Fruit fly (Drosophila melanogaster): ENCODE results near the gene croc.

croc gene

DNA sequence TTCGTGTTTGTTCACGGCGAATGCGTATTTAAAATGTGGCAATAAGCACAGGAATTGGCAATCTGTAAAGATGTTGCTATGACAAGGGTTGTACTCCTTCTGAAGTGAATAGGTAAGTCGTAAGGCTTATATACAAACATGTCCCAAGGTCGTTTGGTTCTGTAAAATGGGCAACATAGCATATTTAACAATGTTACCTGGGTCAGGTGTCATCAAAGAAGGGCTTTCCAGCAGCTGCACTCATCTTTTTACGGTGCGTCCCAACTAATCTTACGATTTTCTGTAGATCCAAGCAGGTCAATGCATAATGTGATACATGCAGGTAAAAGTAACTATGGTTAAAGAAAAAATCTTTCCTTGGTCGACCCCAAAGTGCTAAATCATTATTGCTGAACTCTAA is 14.2 kb upstream of the croc start, which contains the start of gene Neu2:
Gene Neu2, minus strand, starts transcription at position 101 of the 400 bp plus-strand sequence.
- TF ChIP-seq Neu2 (GFP tag; optimal IDR thresholded peaks at IDR 0.05; ENCODE audit: borderline replicate concordance) (peak; percentile 9), cg (GFP tag; optimal IDR thresholded peaks at IDR 0.05) (no peak), wek (GFP tag; optimal IDR thresholded peaks at IDR 0.05) (no peak)

DNA sequence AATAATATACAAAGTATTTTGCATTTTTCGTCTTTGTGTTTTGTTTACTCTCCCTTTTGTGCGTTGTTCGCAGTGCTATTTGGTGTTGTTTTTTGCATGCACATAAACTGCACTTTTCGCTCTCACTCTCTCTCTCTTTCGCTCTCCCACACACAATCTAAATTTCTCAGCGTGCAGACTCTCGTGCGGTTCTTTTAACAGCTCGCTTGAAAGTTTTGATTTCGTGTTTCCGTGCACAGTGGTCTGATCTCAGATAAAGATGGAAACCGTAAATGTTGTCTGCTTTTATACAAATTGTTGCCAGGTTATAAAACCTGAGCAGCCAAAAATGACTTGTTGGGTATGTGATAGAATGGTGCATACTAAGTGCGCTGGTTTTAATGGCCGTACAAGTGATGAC is 9.1 kb upstream of the croc start:
- TF ChIP-seq Drgx (GFP tag; IDR thresholded peaks at IDR 0.05), result 0 out of 2 replicates have a peak, but pooled peaks have one; percentile 23
- peak; percentile 33; the same call in 1 of the 3 replicates for TF ChIP-seq row (GFP tag; IDR thresholded peaks at IDR 0.05)
- TF ChIP-seq CG6791 (GFP tag; IDR thresholded peaks at IDR 0.05; ENCODE audit: partially characterized antibody), result 0 out of 3 replicates have a peak, but pooled peaks have one; percentile 11
- TF ChIP-seq Ada2b (GFP tag; IDR thresholded peaks at IDR 0.05), result 0 out of 2 replicates have a peak, but pooled peaks have one; percentile 17

DNA sequence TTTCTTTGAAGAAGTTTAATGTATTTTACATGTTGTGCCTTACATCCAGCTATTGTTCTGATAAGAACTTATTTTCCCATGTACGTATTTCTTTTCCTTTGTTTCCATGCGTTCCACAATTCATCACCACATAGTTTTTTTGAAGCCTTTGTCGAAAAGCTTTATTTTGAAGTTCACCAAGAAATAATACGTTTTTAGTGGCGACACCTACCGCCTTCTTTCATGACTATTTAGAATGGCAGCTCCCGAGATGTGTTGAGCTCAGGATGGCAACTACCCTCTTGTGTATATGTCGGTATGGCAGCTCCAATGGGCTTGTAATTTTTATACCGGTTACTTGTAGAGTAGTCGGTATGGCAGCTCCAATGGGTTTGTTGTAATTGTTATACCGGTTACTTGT is 7.6 kb upstream of the croc start:
- peak; percentile 44 for TF ChIP-seq Hsf (GFP tag; optimal IDR thresholded peaks at IDR 0.05)
- TF ChIP-seq NC2β (GFP tag; optimal IDR thresholded peaks at IDR 0.05), result peak; percentile 29
- peak; percentile 83 for TF ChIP-seq Ets97D (GFP tag; optimal IDR thresholded peaks at IDR 0.05)
- TF ChIP-seq CG7928 (GFP tag; optimal IDR thresholded peaks at IDR 0.05), result no peak
- peak; percentile 8; the same call in 1 of the 2 replicates for TF ChIP-seq bbx (GFP tag; IDR thresholded peaks at IDR 0.05; ENCODE audit: partially characterized antibody)
- peak; percentile 26 for TF ChIP-seq Nf-YB (GFP tag; optimal IDR thresholded peaks at IDR 0.05)
- TF ChIP-seq CG18011 (GFP tag; optimal IDR thresholded peaks at IDR 0.05), result no peak
- TF ChIP-seq knrl (GFP tag; IDR thresholded peaks at IDR 0.05; ENCODE audit: partially characterized antibody), result peak; percentile 50; the same call in 1 of the 3 replicates
- no peak for TF ChIP-seq CG12071 (GFP tag; optimal IDR thresholded peaks at IDR 0.05)
- TF ChIP-seq Dad (GFP tag; optimal IDR thresholded peaks at IDR 0.05), result peak; percentile 34
- no peak for TF ChIP-seq Hey (tag; optimal IDR thresholded peaks at IDR 0.05)
- peak; percentile 71; the same call in 2 of the 3 replicates for TF ChIP-seq ci (GFP tag; IDR thresholded peaks at IDR 0.05)
- TF ChIP-seq dmrt99B (tag; optimal IDR thresholded peaks at IDR 0.05), result no peak
- peak; percentile 99 for TF ChIP-seq vvl (GFP tag; IDR thresholded peaks at IDR 0.05)
- TF ChIP-seq CG31365 (tag; optimal IDR thresholded peaks at IDR 0.05), result peak; percentile 68
- peak; percentile 36 for TF ChIP-seq ERR (GFP tag; optimal IDR thresholded peaks at IDR 0.05)
- peak; percentile 52; the same call in 1 of the 2 replicates for TF ChIP-seq Bgb (GFP tag; IDR thresholded peaks at IDR 0.05; ENCODE audit: partially characterized antibody)
- peak; percentile 26 for TF ChIP-seq BEAF-32 (GFP tag; optimal IDR thresholded peaks at IDR 0.05)
- no peak for TF ChIP-seq CG2889 (GFP tag; IDR thresholded peaks at IDR 0.05)
- peak; percentile 94 for TF ChIP-seq CG10431 (GFP tag; optimal IDR thresholded peaks at IDR 0.05)
- TF ChIP-seq pum (GFP tag; optimal IDR thresholded peaks at IDR 0.05), result peak; percentile 25
- TF ChIP-seq CG17912 (GFP tag; optimal IDR thresholded peaks at IDR 0.05), result peak; percentile 54
- peak; percentile 35 for TF ChIP-seq nmo (GFP tag; optimal IDR thresholded peaks at IDR 0.05)
- TF ChIP-seq CG10147 (GFP tag; optimal IDR thresholded peaks at IDR 0.05), result peak; percentile 38
- TF ChIP-seq sr (GFP tag; IDR thresholded peaks at IDR 0.05), result no peak
- no peak for TF ChIP-seq zf30C (GFP tag; optimal IDR thresholded peaks at IDR 0.05)
- peak; percentile 46 for TF ChIP-seq CG2120 (GFP tag; optimal IDR thresholded peaks at IDR 0.05)
- peak; percentile 13 for TF ChIP-seq CG10654 (GFP tag; optimal IDR thresholded peaks at IDR 0.05)
- peak; percentile 83; the same call in 1 of the 3 replicates for TF ChIP-seq CG2199 (GFP tag; IDR thresholded peaks at IDR 0.05)
- TF ChIP-seq insv (GFP tag; optimal IDR thresholded peaks at IDR 0.05), result peak; percentile 50 to 98
- TF ChIP-seq trem (tag; optimal IDR thresholded peaks at IDR 0.05), result peak; percentile 95
- TF ChIP-seq chif (GFP tag; optimal IDR thresholded peaks at IDR 0.05), result peak in 1 of 2 experiments; percentile 40
- TF ChIP-seq gro (GFP tag; optimal IDR thresholded peaks at IDR 0.05), result peak; percentile 29
- no peak for TF ChIP-seq gce (GFP tag; IDR thresholded peaks at IDR 0.05)
- TF ChIP-seq CTCF (GFP tag; optimal IDR thresholded peaks at IDR 0.05), result peak; percentile 96
- TF ChIP-seq CG3847 (GFP tag; IDR thresholded peaks at IDR 0.05), result peak; percentile 90
- peak; percentile 1 for TF ChIP-seq CG12744 (GFP tag; optimal IDR thresholded peaks at IDR 0.05)
- peak; percentile 15 for TF ChIP-seq CG13123 (GFP tag; optimal IDR thresholded peaks at IDR 0.05)
- TF ChIP-seq CG34376 (GFP tag; optimal IDR thresholded peaks at IDR 0.05), result no peak
- no peak for TF ChIP-seq CG6813 (GFP tag; optimal IDR thresholded peaks at IDR 0.05)
